Fruit fly (Drosophila melanogaster): ENCODE measurements around the gene cher.

The cher gene

DNA sequence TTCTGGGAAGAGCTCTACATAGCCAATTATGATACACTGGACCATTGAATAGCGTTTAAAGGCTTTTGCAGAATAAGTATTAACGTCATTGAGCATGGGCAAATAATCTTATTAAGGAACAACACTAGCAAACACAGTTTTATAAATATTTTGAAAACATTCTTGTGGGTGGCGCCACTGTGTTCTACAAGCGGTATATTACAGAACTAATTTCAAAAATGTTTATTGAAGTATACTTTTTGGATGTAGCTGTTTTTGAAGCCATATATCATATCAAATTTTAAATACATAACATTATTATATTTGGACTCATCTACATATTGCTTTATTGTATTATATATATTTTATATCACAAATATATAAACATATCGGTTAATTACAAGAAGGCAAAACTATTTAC is 16.3 kb downstream of the cher start:
- TF ChIP-seq Mnt (GFP tag; optimal IDR thresholded peaks at IDR 0.05) (no peak), cnc (optimal IDR thresholded peaks at IDR 0.05) (no peak), CG1620 (GFP tag; optimal IDR thresholded peaks at IDR 0.05) (no peak), tj (GFP tag; optimal IDR thresholded peaks at IDR 0.05) (no peak), CG14711 (tag; optimal IDR thresholded peaks at IDR 0.05) (no peak), CG12768 (GFP tag; optimal IDR thresholded peaks at IDR 0.05) (no peak), CG7045 (GFP tag; optimal IDR thresholded peaks at IDR 0.05) (no peak), bab1 (GFP tag; optimal IDR thresholded peaks at IDR 0.05) (no peak), Hr96 (GFP tag; optimal IDR thresholded peaks at IDR 0.05) (no peak), ovo (GFP tag; optimal IDR thresholded peaks at IDR 0.05) (no peak)

DNA sequence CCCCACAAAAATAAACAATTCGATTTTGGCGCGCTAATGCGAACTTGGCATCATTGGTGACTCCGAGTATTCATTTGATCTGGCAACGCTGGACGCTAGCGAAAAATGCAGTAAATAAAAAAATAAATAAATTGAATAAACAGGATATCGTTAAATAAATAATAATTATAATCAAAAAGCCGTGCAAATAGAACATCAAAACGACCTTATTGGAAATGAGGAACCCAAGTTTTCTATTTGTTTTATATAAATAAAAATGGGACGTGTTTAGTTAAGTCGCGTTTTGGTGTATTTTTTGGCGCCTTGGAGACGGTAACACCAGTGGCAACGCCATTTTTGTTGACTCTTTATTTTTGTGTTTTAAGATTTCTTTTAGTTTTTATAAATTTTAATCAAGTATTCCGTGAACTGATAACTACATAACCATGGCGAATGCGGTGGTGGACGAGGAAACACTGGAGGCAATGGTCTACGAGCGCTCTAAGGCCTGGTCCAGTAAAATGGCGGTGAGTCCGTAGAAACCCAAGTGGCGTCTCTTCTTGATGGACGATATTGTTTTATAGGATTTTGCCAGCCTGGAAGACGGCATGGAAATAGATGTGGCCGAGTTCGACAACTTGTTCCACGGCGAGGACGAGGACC is 37.1 kb downstream of the cher start, which contains the start of gene cal1:
Gene cal1, plus strand, starts transcription at position 304 of the 642 bp plus-strand sequence.
- TF ChIP-seq tj (GFP tag; optimal IDR thresholded peaks at IDR 0.05): no peak
- TF ChIP-seq Mnt (GFP tag; optimal IDR thresholded peaks at IDR 0.05): no peak

DNA sequence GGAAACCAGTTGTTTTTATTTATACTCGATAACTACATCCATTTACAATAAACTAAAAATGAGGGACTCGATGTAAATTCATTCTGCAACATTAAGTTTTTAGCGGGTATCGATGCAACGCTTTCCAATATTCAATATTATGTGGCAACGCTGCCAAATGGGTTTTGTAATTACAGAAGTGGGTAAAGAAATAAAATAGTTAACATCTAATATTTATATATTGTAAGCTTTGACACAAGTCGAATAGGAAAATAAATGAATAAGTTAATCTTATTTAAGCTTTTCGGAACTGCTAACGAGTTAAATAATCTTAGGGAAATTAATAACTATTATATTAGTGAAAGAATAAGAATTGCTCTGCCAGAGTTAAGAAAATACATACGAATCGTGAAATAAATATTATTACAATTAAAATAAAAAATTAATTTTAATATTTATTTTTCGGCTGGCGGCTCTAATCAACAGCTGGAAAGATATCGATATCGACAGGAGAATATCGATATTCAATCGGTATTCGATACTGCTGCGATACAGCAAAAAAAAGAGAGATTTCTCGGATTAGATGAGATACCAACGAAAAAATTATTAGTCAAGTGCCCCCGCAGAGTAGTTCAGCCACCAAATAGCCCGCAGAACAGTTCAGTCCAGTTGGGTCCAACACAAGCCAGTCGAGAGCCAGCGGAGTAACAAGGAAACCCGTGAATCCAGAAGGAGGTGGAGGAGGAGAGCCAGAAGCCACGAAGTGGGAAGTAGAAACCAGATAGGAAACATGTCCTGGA is 40.0 kb downstream of the cher start, which contains the start of gene GckIII:
Gene GckIII, plus strand, starts transcription at position 485 of the 779 bp plus-strand sequence.
- TF ChIP-seq pad (GFP tag; optimal IDR thresholded peaks at IDR 0.05): no peak
- peak; percentile 28 for TF ChIP-seq CG14711 (tag; optimal IDR thresholded peaks at IDR 0.05)
- TF ChIP-seq CG11617 (GFP tag; optimal IDR thresholded peaks at IDR 0.05): no peak
- TF ChIP-seq cnc (optimal IDR thresholded peaks at IDR 0.05): no peak
- TF ChIP-seq CG5204 (GFP tag; optimal IDR thresholded peaks at IDR 0.05): no peak

- TF ChIP-seq Mnt (GFP tag; optimal IDR thresholded peaks at IDR 0.05) (no peak), cnc (optimal IDR thresholded peaks at IDR 0.05) (no peak), pad (GFP tag; optimal IDR thresholded peaks at IDR 0.05) (no peak), Clk (GFP tag; optimal IDR thresholded peaks at IDR 0.05) (no peak), CG12768 (GFP tag; optimal IDR thresholded peaks at IDR 0.05) (no peak), CG11617 (GFP tag; optimal IDR thresholded peaks at IDR 0.05) (no peak), tj (GFP tag; optimal IDR thresholded peaks at IDR 0.05) (no peak), cic (GFP tag; optimal IDR thresholded peaks at IDR 0.05) (no peak), CG1620 (GFP tag; optimal IDR thresholded peaks at IDR 0.05) (no peak), CG33017 (tag; optimal IDR thresholded peaks at IDR 0.05) (no peak), CG7045 (GFP tag; optimal IDR thresholded peaks at IDR 0.05) (no peak), ovo (GFP tag; optimal IDR thresholded peaks at IDR 0.05) (no peak), bab1 (GFP tag; optimal IDR thresholded peaks at IDR 0.05) (no peak), CG7101 (tag; optimal IDR thresholded peaks at IDR 0.05) (no peak), toe (GFP tag; optimal IDR thresholded peaks at IDR 0.05) (no peak), Crg-1 (GFP tag; optimal IDR thresholded peaks at IDR 0.05) (no peak), CG5204 (GFP tag; optimal IDR thresholded peaks at IDR 0.05) (no peak), CG14711 (tag; optimal IDR thresholded peaks at IDR 0.05) (no peak), kay (GFP tag; ENCODE audit: borderline replicate concordance) (no peak)
Observed at dm6 chr3R:17082471-17082870, 42.7 kb downstream of the cher start.

DNA sequence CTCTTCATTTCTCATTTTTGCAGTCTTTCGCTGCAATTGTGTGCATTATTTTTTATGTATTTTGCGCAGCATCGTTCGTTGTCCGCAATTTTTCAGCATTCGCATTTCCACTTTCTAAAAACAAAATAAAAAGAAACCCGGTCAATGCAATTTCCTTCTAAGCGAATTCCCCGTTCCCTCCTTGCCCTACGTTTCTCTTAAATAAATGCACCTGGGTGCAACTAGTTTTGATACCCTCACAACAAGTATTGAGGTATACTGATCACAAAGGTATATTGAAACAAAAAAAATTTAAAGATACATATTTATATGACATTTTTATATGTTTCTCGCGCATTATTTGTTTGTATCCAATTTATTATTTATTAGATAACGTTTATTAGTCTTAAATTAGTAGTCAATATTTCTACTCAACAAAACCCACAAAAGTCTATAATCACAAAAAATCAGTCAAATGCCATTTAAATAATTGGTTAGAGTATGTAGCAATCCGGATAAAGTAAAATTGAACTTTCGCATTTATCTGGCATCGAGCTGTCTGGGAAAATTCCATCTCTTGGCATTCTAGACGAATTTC is 43.7 kb downstream of the cher start:
- TF ChIP-seq ovo (GFP tag; optimal IDR thresholded peaks at IDR 0.05) (no peak), Crg-1 (GFP tag; optimal IDR thresholded peaks at IDR 0.05) (no peak), tj (GFP tag; optimal IDR thresholded peaks at IDR 0.05) (peak; percentile 36), Hr96 (GFP tag; optimal IDR thresholded peaks at IDR 0.05) (no peak), pad (GFP tag; optimal IDR thresholded peaks at IDR 0.05) (peak; percentile 37), CG11617 (GFP tag; optimal IDR thresholded peaks at IDR 0.05) (peak; percentile 49), CG14711 (tag; optimal IDR thresholded peaks at IDR 0.05) (peak; percentile 58), toe (GFP tag; optimal IDR thresholded peaks at IDR 0.05) (no peak), cnc (optimal IDR thresholded peaks at IDR 0.05) (no peak), CG12768 (GFP tag; optimal IDR thresholded peaks at IDR 0.05) (peak; percentile 61), cic (GFP tag; optimal IDR thresholded peaks at IDR 0.05) (no peak), CG33017 (tag; optimal IDR thresholded peaks at IDR 0.05) (peak; percentile 82), CG1620 (GFP tag; optimal IDR thresholded peaks at IDR 0.05) (no peak), CG5204 (GFP tag; optimal IDR thresholded peaks at IDR 0.05) (no peak), Mnt (GFP tag; optimal IDR thresholded peaks at IDR 0.05) (no peak), CG7045 (GFP tag; optimal IDR thresholded peaks at IDR 0.05) (peak; percentile 80), kay (GFP tag; ENCODE audit: borderline replicate concordance) (peak; percentile 68), bab1 (GFP tag; optimal IDR thresholded peaks at IDR 0.05) (peak; percentile 65), Clk (GFP tag; optimal IDR thresholded peaks at IDR 0.05) (peak; percentile 1), CG7101 (tag; optimal IDR thresholded peaks at IDR 0.05) (peak; percentile 66)

- TF ChIP-seq CG12768 (GFP tag; optimal IDR thresholded peaks at IDR 0.05): peak; percentile 92
- peak; percentile 96 for TF ChIP-seq CG7045 (GFP tag; optimal IDR thresholded peaks at IDR 0.05)
- TF ChIP-seq toe (GFP tag; optimal IDR thresholded peaks at IDR 0.05): peak; percentile 89
- peak; percentile 81 for TF ChIP-seq CG14711 (tag; optimal IDR thresholded peaks at IDR 0.05)
- peak; percentile 77 for TF ChIP-seq pad (GFP tag; optimal IDR thresholded peaks at IDR 0.05)
- TF ChIP-seq Hr96 (GFP tag; optimal IDR thresholded peaks at IDR 0.05): peak; percentile 87
- TF ChIP-seq CG7101 (tag; optimal IDR thresholded peaks at IDR 0.05): peak; percentile 92
- peak; percentile 54 for TF ChIP-seq cic (GFP tag; optimal IDR thresholded peaks at IDR 0.05)
- peak; percentile 52 for TF ChIP-seq Crg-1 (GFP tag; optimal IDR thresholded peaks at IDR 0.05)
- TF ChIP-seq ovo (GFP tag; optimal IDR thresholded peaks at IDR 0.05): peak; percentile 15
- TF ChIP-seq CG11617 (GFP tag; optimal IDR thresholded peaks at IDR 0.05): peak; percentile 94
- TF ChIP-seq cnc (optimal IDR thresholded peaks at IDR 0.05): no peak
- peak; percentile 79 for TF ChIP-seq CG1620 (GFP tag; optimal IDR thresholded peaks at IDR 0.05)
- peak; percentile 94 for TF ChIP-seq CG5204 (GFP tag; optimal IDR thresholded peaks at IDR 0.05)
- peak; percentile 91 for TF ChIP-seq bab1 (GFP tag; optimal IDR thresholded peaks at IDR 0.05)
- TF ChIP-seq Mnt (GFP tag; optimal IDR thresholded peaks at IDR 0.05): peak; percentile 28
- peak; percentile 88 for TF ChIP-seq Clk (GFP tag; optimal IDR thresholded peaks at IDR 0.05)
- peak; percentile 90 for TF ChIP-seq CG33017 (tag; optimal IDR thresholded peaks at IDR 0.05)
- TF ChIP-seq kay (GFP tag; ENCODE audit: borderline replicate concordance): peak; percentile 87
- TF ChIP-seq tj (GFP tag; optimal IDR thresholded peaks at IDR 0.05): peak; percentile 73
Observed at dm6 chr3R:17080666-17081358, 44.4 kb downstream of the cher start.

Data from whole organism, adult.